Fruit fly (Drosophila melanogaster) whole organism, embryonic: ENCODE measurements around the gene CG7728.

Experiments
- Atf-2 ChIP-seq: fragments of 200-800 bp; sonication (Bioruptor generic); optimal IDR thresholded peaks from 2 replicates; lab custom pipeline; 2016; ENCODE audit warnings: missing biosample characterization, missing genetic modification characterization
- Bdp1 ChIP-seq: fragments of 200-800 bp; sonication (Bioruptor generic); optimal IDR thresholded peaks from 3 replicates; lab custom pipeline; 2016; ENCODE audit warnings: missing biosample characterization, missing genetic modification characterization
- CG10147 ChIP-seq: fragments of 200-800 bp; sonication (Bioruptor generic); optimal IDR thresholded peaks from 2 replicates; lab custom pipeline; 2019; ENCODE audit warnings: missing biosample characterization, mild to moderate bottlenecking, missing genetic modification characterization, moderate library complexity
- CG10431 ChIP-seq: fragments of 200-800 bp; sonication (Bioruptor generic); optimal IDR thresholded peaks from 3 replicates; lab custom pipeline; 2018; ENCODE audit warnings: missing biosample characterization, mild to moderate bottlenecking, missing genetic modification characterization
- CG10565 ChIP-seq: fragments of 200-800 bp; sonication (Bioruptor generic); optimal IDR thresholded peaks from 3 replicates; lab custom pipeline; 2016; ENCODE audit warnings: missing biosample characterization, mild to moderate bottlenecking, missing genetic modification characterization
- CG12769 ChIP-seq: fragments of 200-800 bp; sonication (Bioruptor generic); optimal IDR thresholded peaks from 2 replicates; lab custom pipeline; 2019; ENCODE audit warnings: missing biosample characterization, mild to moderate bottlenecking, missing genetic modification characterization, moderate library complexity
- CG13775 ChIP-seq: fragments of 200-800 bp; sonication (Bioruptor generic); optimal IDR thresholded peaks from 3 replicates; lab custom pipeline; 2017; ENCODE audit warnings: missing biosample characterization, mild to moderate bottlenecking, missing genetic modification characterization
- CG15269 ChIP-seq: fragments of 200-800 bp; sonication (Bioruptor generic); optimal IDR thresholded peaks from 2 replicates; lab custom pipeline; 2018; ENCODE audit warnings: missing biosample characterization, mild to moderate bottlenecking, missing genetic modification characterization, moderate library complexity
- CG1603 ChIP-seq: fragments of 200-800 bp; sonication (Bioruptor generic); optimal IDR thresholded peaks from 2 replicates; lab custom pipeline; 2019; ENCODE audit warnings: missing biosample characterization, mild to moderate bottlenecking, missing genetic modification characterization, moderate library complexity
- CG17186 ChIP-seq: fragments of 200-800 bp; sonication (Bioruptor generic); optimal IDR thresholded peaks from 3 replicates; lab custom pipeline; 2017; ENCODE audit warnings: missing biosample characterization, missing genetic modification reagents, missing genetic modification characterization
- CG1832 ChIP-seq: fragments of 200-800 bp; sonication (Bioruptor generic); optimal IDR thresholded peaks from 2 replicates; lab custom pipeline; 2017; ENCODE audit warnings: missing biosample characterization, mild to moderate bottlenecking, missing genetic modification characterization, inconsistent platforms
- CG3995 ChIP-seq: fragments of 200-800 bp; sonication (Bioruptor generic); optimal IDR thresholded peaks from 3 replicates; lab custom pipeline; 2016; ENCODE audit warnings: missing biosample characterization, missing genetic modification characterization
- CG4282 ChIP-seq: fragments of 200-800 bp; sonication (Bioruptor generic); optimal IDR thresholded peaks from 2 replicates; lab custom pipeline; 2016; ENCODE audit warnings: missing biosample characterization, missing genetic modification characterization
- CG4617 ChIP-seq: fragments of 200-800 bp; sonication (Bioruptor generic); optimal IDR thresholded peaks from 3 replicates; lab custom pipeline; 2016; ENCODE audit warnings: missing biosample characterization, missing genetic modification characterization, borderline replicate concordance
- CG4730 ChIP-seq: fragments of 200-800 bp; sonication (Bioruptor generic); IDR thresholded peaks from 2 replicates; pipeline ENCODE4 v1.3.6; 2022; ENCODE audit warnings: missing biosample characterization, missing genetic modification characterization
- CG6791 ChIP-seq: fragments of 200-800 bp; sonication (Bioruptor generic); IDR thresholded peaks from 3 replicates; pipeline ENCODE4 v1.3.6; 2022; ENCODE audit warnings: missing biosample characterization, missing genetic modification characterization; ENCODE audit not compliant: partially characterized antibody
- CG7556 ChIP-seq: fragments of 200-800 bp; sonication (Bioruptor generic); optimal IDR thresholded peaks from 2 replicates; lab custom pipeline; 2017; ENCODE audit warnings: missing biosample characterization, mild to moderate bottlenecking, missing genetic modification characterization
- D19A ChIP-seq: fragments of 200-800 bp; optimal IDR thresholded peaks from 3 replicates; lab custom pipeline; 2019; ENCODE audit warnings: missing biosample characterization, mild to moderate bottlenecking, missing genetic modification characterization, moderate library complexity
- D19B ChIP-seq: fragments of 200-800 bp; sonication (Bioruptor generic); optimal IDR thresholded peaks from 2 replicates; lab custom pipeline; 2017; ENCODE audit warnings: missing biosample characterization, mild to moderate bottlenecking, missing genetic modification characterization
- Doc3 ChIP-seq: fragments of 200-800 bp; sonication (Bioruptor generic); IDR thresholded peaks from 3 replicates; pipeline ENCODE4 v1.3.6; 2022; ENCODE audit warnings: missing biosample characterization, missing genetic modification characterization; ENCODE audit not compliant: partially characterized antibody
- H2.0 ChIP-seq: fragments of 200-800 bp; sonication (Bioruptor generic); IDR thresholded peaks from 2 replicates; pipeline ENCODE4 v1.3.6; 2022; ENCODE audit warnings: missing biosample characterization, missing genetic modification characterization
- HLHmδ ChIP-seq: fragments of 200-800 bp; sonication (Bioruptor generic); optimal IDR thresholded peaks from 2 replicates; lab custom pipeline; 2018; ENCODE audit warnings: missing biosample characterization, mild to moderate bottlenecking, missing genetic modification characterization, moderate library complexity
- Hsf ChIP-seq: fragments of 200-800 bp; sonication (Bioruptor generic); optimal IDR thresholded peaks from 3 replicates; lab custom pipeline; 2016; ENCODE audit warnings: missing biosample characterization, missing genetic modification characterization
- Jarid2 ChIP-seq: fragments of 200-800 bp; sonication (Bioruptor generic); optimal IDR thresholded peaks from 3 replicates; lab custom pipeline; 2017; ENCODE audit warnings: mild to moderate bottlenecking, missing biosample characterization, missing genetic modification reagents, missing genetic modification characterization
- Mrtf ChIP-seq: fragments of 200-800 bp; sonication (Bioruptor generic); IDR thresholded peaks from 3 replicates; pipeline ENCODE4 v1.3.6; 2022; ENCODE audit warnings: missing biosample characterization, missing genetic modification characterization
- NfI ChIP-seq: fragments of 200-800 bp; sonication (Bioruptor generic); optimal IDR thresholded peaks from 3 replicates; lab custom pipeline; 2018; ENCODE audit warnings: missing biosample characterization, mild to moderate bottlenecking, missing genetic modification characterization, moderate library complexity
- Pdp1 ChIP-seq, 2 experiments: fragments of 200-800 bp; sonication (Bioruptor generic); optimal IDR thresholded peaks; 3 replicates each; lab custom pipeline; 2016; ENCODE audit warnings: missing biosample characterization in 2 of 2, missing genetic modification characterization in 2 of 2, mild to moderate bottlenecking in 1 of 2, moderate library complexity in 1 of 2
- ac ChIP-seq: fragments of 200-800 bp; sonication (Bioruptor generic); optimal IDR thresholded peaks from 3 replicates; lab custom pipeline; 2017; ENCODE audit warnings: missing biosample characterization, mild to moderate bottlenecking, missing genetic modification characterization
- br ChIP-seq: fragments of >200 bp; optimal IDR thresholded peaks from 2 replicates; lab custom pipeline; 2017
- caup ChIP-seq: fragments of 200-800 bp; sonication (Bioruptor generic); optimal IDR thresholded peaks from 3 replicates; lab custom pipeline; 2017; ENCODE audit warnings: missing biosample characterization, mild to moderate bottlenecking, missing genetic modification characterization, moderate library complexity; ENCODE audit not compliant: severe bottlenecking
- chn ChIP-seq: fragments of 200-800 bp; sonication (Bioruptor generic); optimal IDR thresholded peaks from 2 replicates; lab custom pipeline; 2016; ENCODE audit warnings: missing biosample characterization, missing genetic modification characterization
- dati ChIP-seq: fragments of 200-800 bp; sonication (Bioruptor generic); IDR thresholded peaks from 2 replicates; pipeline ENCODE4 v1.3.6; 2022; ENCODE audit warnings: missing biosample characterization, missing genetic modification characterization
- ewg ChIP-seq: fragments of 200-800 bp; sonication (Bioruptor generic); optimal IDR thresholded peaks from 3 replicates; lab custom pipeline; 2017; ENCODE audit warnings: mild to moderate bottlenecking, missing biosample characterization, missing genetic modification reagents, missing genetic modification characterization
- eyg ChIP-seq: fragments of 200-800 bp; sonication (Bioruptor generic); optimal IDR thresholded peaks from 3 replicates; lab custom pipeline; 2016; ENCODE audit warnings: missing biosample characterization, missing genetic modification characterization
- fd102C ChIP-seq: fragments of 200-800 bp; sonication (Bioruptor generic); optimal IDR thresholded peaks from 2 replicates; lab custom pipeline; 2018; ENCODE audit warnings: missing biosample characterization, mild to moderate bottlenecking, missing genetic modification characterization, moderate library complexity
- fru ChIP-seq: fragments of >200 bp; optimal IDR thresholded peaks from 2 replicates; lab custom pipeline; 2017
- ftz-f1 ChIP-seq: fragments of 200-800 bp; sonication (Bioruptor generic); optimal IDR thresholded peaks from 2 replicates; lab custom pipeline; 2016; ENCODE audit warnings: missing biosample characterization, missing genetic modification characterization
- gcm2 ChIP-seq: fragments of 200-800 bp; sonication (Bioruptor generic); optimal IDR thresholded peaks from 2 replicates; lab custom pipeline; 2016; ENCODE audit warnings: missing biosample characterization, missing genetic modification characterization
- jing ChIP-seq: fragments of 200-800 bp; sonication (Bioruptor generic); optimal IDR thresholded peaks from 2 replicates; lab custom pipeline; 2018; ENCODE audit warnings: missing biosample characterization, mild to moderate bottlenecking, missing genetic modification characterization
- klu ChIP-seq: fragments of 200-800 bp; sonication (Bioruptor generic); IDR thresholded peaks from 2 replicates; pipeline ENCODE4 v1.3.6; 2022; ENCODE audit warnings: missing biosample characterization, missing genetic modification characterization
- lmd ChIP-seq: fragments of 200-800 bp; sonication (Bioruptor generic); IDR thresholded peaks from 2 replicates; pipeline ENCODE4 v1.3.6; 2022; ENCODE audit warnings: missing biosample characterization, missing genetic modification characterization
- mam ChIP-seq: fragments of 200-800 bp; sonication (Bioruptor generic); optimal IDR thresholded peaks from 3 replicates; lab custom pipeline; 2016; ENCODE audit warnings: missing biosample characterization, missing genetic modification characterization
- nau ChIP-seq: fragments of 200-800 bp; sonication (Bioruptor generic); optimal IDR thresholded peaks from 3 replicates; lab custom pipeline; 2017; ENCODE audit warnings: missing biosample characterization, mild to moderate bottlenecking, missing genetic modification characterization, missing genetic modification reagents
- pb ChIP-seq: fragments of 200-800 bp; sonication (Bioruptor generic); optimal IDR thresholded peaks from 3 replicates; lab custom pipeline; 2016; ENCODE audit warnings: missing biosample characterization, missing genetic modification characterization
- pfk ChIP-seq: fragments of 200-800 bp; sonication (Bioruptor generic); optimal IDR thresholded peaks from 2 replicates; lab custom pipeline; 2018; ENCODE audit warnings: missing biosample characterization, mild to moderate bottlenecking, missing genetic modification characterization, moderate library complexity
- phol ChIP-seq: fragments of 200-800 bp; sonication (Bioruptor generic); optimal IDR thresholded peaks from 3 replicates; lab custom pipeline; 2018; ENCODE audit warnings: missing biosample characterization, mild to moderate bottlenecking, missing genetic modification characterization, moderate library complexity
- pum ChIP-seq: fragments of 200-800 bp; sonication (Bioruptor generic); optimal IDR thresholded peaks from 2 replicates; lab custom pipeline; 2016; ENCODE audit warnings: missing biosample characterization, missing genetic modification characterization
- slp2 ChIP-seq: fragments of 200-800 bp; sonication (Bioruptor generic); optimal IDR thresholded peaks from 2 replicates; lab custom pipeline; 2016; ENCODE audit warnings: missing biosample characterization, missing genetic modification characterization
- stwl ChIP-seq: fragments of 200-800 bp; sonication (Bioruptor generic); optimal IDR thresholded peaks from 3 replicates; lab custom pipeline; 2018; ENCODE audit warnings: missing biosample characterization, mild to moderate bottlenecking, missing genetic modification characterization, moderate library complexity
- tna ChIP-seq: fragments of 200-800 bp; sonication (Bioruptor generic); IDR thresholded peaks from 2 replicates; pipeline ENCODE4 v1.3.6; 2022; ENCODE audit warnings: missing biosample characterization, missing genetic modification characterization; ENCODE audit not compliant: partially characterized antibody
- zfh2 ChIP-seq: fragments of 200-800 bp; sonication (Bioruptor generic); optimal IDR thresholded peaks from 2 replicates; lab custom pipeline; 2016; ENCODE audit warnings: missing biosample characterization, missing genetic modification characterization

Gene CG7728

dm6 chr3L:17024095-17024639 lies 7.8 kb downstream of the CG7728 start, which contains the start of gene Fit2 (continued):
- TF ChIP-seq CG10431 (GFP tag; lab: Kevin White, UChicago) (no peak), Bdp1 (GFP tag; lab: Kevin White, UChicago) (no peak), D19B (no peak), zfh2 (GFP tag; lab: Kevin White, UChicago) (no peak), Pdp1 (GFP tag; optimal IDR thresholded peaks at IDR 0.05; lab: Kevin White, UChicago) (no peak), D19A (no peak), pum (no peak), CG3995 (GFP tag; lab: Kevin White, UChicago) (no peak), slp2 (GFP tag; lab: Kevin White, UChicago) (no peak), CG4282 (GFP tag; lab: Kevin White, UChicago) (no peak), jing (no peak), Atf-2 (GFP tag; lab: Kevin White, UChicago) (no peak), Mrtf (GFP tag; lab: Robert Waterston, UW) (no peak), pb (GFP tag; lab: Kevin White, UChicago) (no peak), caup (GFP tag; lab: Kevin White, UChicago) (no peak), mam (no peak), stwl (tag; lab: Kevin White, UChicago) (peak; percentile 71), Doc3 (GFP tag; lab: Robert Waterston, UW) (peak; percentile 95), CG12769 (tag; lab: Kevin White, UChicago) (no peak), br (lab: Kevin White, UChicago) (no peak), nau (GFP tag; lab: Kevin White, UChicago) (no peak), CG13775 (GFP tag; lab: Kevin White, UChicago) (no peak), dati (GFP tag; lab: Robert Waterston, UW) (no peak), CG10565 (GFP tag; lab: Kevin White, UChicago) (no peak), CG1832 (no peak), CG1603 (tag; lab: Kevin White, UChicago) (no peak), ewg (no peak), CG7556 (GFP tag; lab: Kevin White, UChicago) (no peak), fd102C (no peak), H2.0 (GFP tag; lab: Robert Waterston, UW) (no peak), gcm2 (GFP tag; lab: Kevin White, UChicago) (no peak), CG10147 (GFP tag; lab: Kevin White, UChicago) (no peak), CG6791 (peak; percentile 99), tna (peak; percentile 100), CG4617 (GFP tag; lab: Kevin White, UChicago) (peak; percentile 33), chn (no peak), fru (no peak), eyg (GFP tag; lab: Kevin White, UChicago) (no peak), ac (GFP tag; lab: Kevin White, UChicago) (no peak), pfk (GFP tag; lab: Kevin White, UChicago) (no peak), ftz-f1 (GFP tag; lab: Kevin White, UChicago) (peak; percentile 8), CG15269 (tag; lab: Kevin White, UChicago) (no peak), klu (no peak), phol (no peak), Hsf (no peak), CG4730 (GFP tag; lab: Robert Waterston, UW) (no peak), lmd (GFP tag; lab: Robert Waterston, UW) (no peak), Jarid2 (no peak), NfI (GFP tag; lab: Kevin White, UChicago) (no peak), CG17186 (GFP tag; lab: Kevin White, UChicago) (no peak), HLHmδ (GFP tag; lab: Kevin White, UChicago) (no peak)
